Fruit fly (Drosophila melanogaster): ENCODE data around the gene Neb-cGP.

Gene Neb-cGP

dm6 chrX:10460506-10461114, at the start of gene Neb-cGP (continued):
- peak; percentile 28 for TF ChIP-seq gsb-n (tag; optimal IDR thresholded peaks at IDR 0.05)
- no peak for TF ChIP-seq CG1832 (GFP tag; optimal IDR thresholded peaks at IDR 0.05)
- peak; percentile 85 for TF ChIP-seq Dbx (GFP tag; IDR thresholded peaks at IDR 0.05)
- peak; percentile 50 for TF ChIP-seq HLHmδ (GFP tag; optimal IDR thresholded peaks at IDR 0.05)
- peak; percentile 72 for TF ChIP-seq CoRest (tag; optimal IDR thresholded peaks at IDR 0.05)
- no peak for TF ChIP-seq trh (GFP tag; optimal IDR thresholded peaks at IDR 0.05)
- TF ChIP-seq CG5180 (GFP tag; optimal IDR thresholded peaks at IDR 0.05) = no peak
- no peak for TF ChIP-seq Atf-2 (GFP tag; optimal IDR thresholded peaks at IDR 0.05)
- TF ChIP-seq crc (GFP tag; optimal IDR thresholded peaks at IDR 0.05) = no peak
- TF ChIP-seq fd102C (GFP tag; optimal IDR thresholded peaks at IDR 0.05) = no peak
- TF ChIP-seq CG18599 (GFP tag; optimal IDR thresholded peaks at IDR 0.05) = peak; percentile 75
- TF ChIP-seq ro (GFP tag; IDR thresholded peaks at IDR 0.05) = no peak
- TF ChIP-seq Gug (GFP tag; IDR thresholded peaks at IDR 0.05) = peak; percentile 59; the same call in 2 of the 4 replicates
- TF ChIP-seq ase (GFP tag; IDR thresholded peaks at IDR 0.05) = no peak
- no peak for TF ChIP-seq ash1 (GFP tag; optimal IDR thresholded peaks at IDR 0.05)
- peak; percentile 30 for TF ChIP-seq CG33557 (GFP tag; optimal IDR thresholded peaks at IDR 0.05)
- TF ChIP-seq HmgD (GFP tag; optimal IDR thresholded peaks at IDR 0.05) = peak; percentile 56
- TF ChIP-seq CG4282 (GFP tag; optimal IDR thresholded peaks at IDR 0.05) = no peak
- no peak for TF ChIP-seq jigr1 (GFP tag; IDR thresholded peaks at IDR 0.05)
- no peak for TF ChIP-seq tll (GFP tag; optimal IDR thresholded peaks at IDR 0.05)
- TF ChIP-seq CG1602 (GFP tag; optimal IDR thresholded peaks at IDR 0.05) = peak; percentile 46
- peak; percentile 22 for TF ChIP-seq CG18011 (GFP tag; optimal IDR thresholded peaks at IDR 0.05)
- TF ChIP-seq CG14050 (GFP tag; IDR thresholded peaks at IDR 0.05) = no peak
- TF ChIP-seq CG6683 (GFP tag; optimal IDR thresholded peaks at IDR 0.05) = peak; percentile 16
- TF ChIP-seq sc (optimal IDR thresholded peaks at IDR 0.05) = no peak
- TF ChIP-seq sc (GFP tag; optimal IDR thresholded peaks at IDR 0.05) = no peak
- no peak for TF ChIP-seq dan (GFP tag; IDR thresholded peaks at IDR 0.05)
- TF ChIP-seq CG18764 (GFP tag; optimal IDR thresholded peaks at IDR 0.05) = peak; percentile 61
- TF ChIP-seq CG12236 (GFP tag; optimal IDR thresholded peaks at IDR 0.05) = no peak
- TF ChIP-seq CG31388 (GFP tag; optimal IDR thresholded peaks at IDR 0.05) = no peak
- peak; percentile 86 for TF ChIP-seq sens (GFP tag)
- no peak for TF ChIP-seq Lpt (GFP tag; optimal IDR thresholded peaks at IDR 0.05)
- peak; percentile 34 for TF ChIP-seq CG4820 (GFP tag; optimal IDR thresholded peaks at IDR 0.05)
- TF ChIP-seq Bdp1 (GFP tag; optimal IDR thresholded peaks at IDR 0.05) = peak; percentile 60
- peak; percentile 59 for TF ChIP-seq Hr3 (GFP tag; optimal IDR thresholded peaks at IDR 0.05)
- peak; percentile 65 for TF ChIP-seq Mad (GFP tag; optimal IDR thresholded peaks at IDR 0.05)
- TF ChIP-seq pros (GFP tag; optimal IDR thresholded peaks at IDR 0.05) = no peak
- TF ChIP-seq CG9817 (tag; optimal IDR thresholded peaks at IDR 0.05) = peak; percentile 68
- no peak for TF ChIP-seq fd96Cb (tag; optimal IDR thresholded peaks at IDR 0.05)
- no peak for TF ChIP-seq pan (optimal IDR thresholded peaks at IDR 0.05)
- TF ChIP-seq pan (GFP tag; optimal IDR thresholded peaks at IDR 0.05 in 1 of 2, IDR thresholded peaks at IDR 0.05 in 1 of 2) = no peak
- peak; percentile 51 for TF ChIP-seq jumu (GFP tag; optimal IDR thresholded peaks at IDR 0.05)
- peak; percentile 7 for TF ChIP-seq Ssrp (tag; optimal IDR thresholded peaks at IDR 0.05)
- peak; percentile 62 for TF ChIP-seq nmo (GFP tag; optimal IDR thresholded peaks at IDR 0.05)
- TF ChIP-seq ewg (GFP tag; optimal IDR thresholded peaks at IDR 0.05) = no peak
- TF ChIP-seq CG14441 (GFP tag; IDR thresholded peaks at IDR 0.05) = 0 out of 2 replicates have a peak, but pooled peaks have one; percentile 7
- no peak for TF ChIP-seq gt (GFP tag; IDR thresholded peaks at IDR 0.05)
- no peak for TF ChIP-seq Deaf1 (tag; optimal IDR thresholded peaks at IDR 0.05)
- peak; percentile 62 for TF ChIP-seq Antp (GFP tag; optimal IDR thresholded peaks at IDR 0.05)
- peak; percentile 56 for TF ChIP-seq bcd (GFP tag; optimal IDR thresholded peaks at IDR 0.05)
- TF ChIP-seq kni (GFP tag; optimal IDR thresholded peaks at IDR 0.05) = no peak
